Fruit fly (Drosophila melanogaster) whole organism, embryonic: ENCODE measurements around the gene CG32320.

ENCODE experiments used
- Asciz ChIP-seq: fragments of 200-800 bp; sonication (Bioruptor generic); optimal IDR thresholded peaks from 2 replicates; lab custom pipeline; 2017; ENCODE audit warnings: missing biosample characterization, mild to moderate bottlenecking, missing genetic modification characterization, missing genetic modification reagents
- CG11247 ChIP-seq: fragments of 200-800 bp; sonication (Bioruptor generic); IDR thresholded peaks from 2 replicates; pipeline ENCODE4 v1.3.6; 2022; ENCODE audit warnings: missing biosample characterization, missing genetic modification characterization
- CG11398 ChIP-seq: fragments of 200-800 bp; sonication (Bioruptor generic); optimal IDR thresholded peaks from 2 replicates; lab custom pipeline; 2016; ENCODE audit warnings: missing biosample characterization, missing genetic modification characterization
- CG12219 ChIP-seq: fragments of 200-800 bp; sonication (Bioruptor generic); optimal IDR thresholded peaks from 3 replicates; lab custom pipeline; 2018; ENCODE audit warnings: missing biosample characterization, mild to moderate bottlenecking, missing genetic modification characterization
- CG12236 ChIP-seq: fragments of 200-800 bp; sonication (Bioruptor generic); optimal IDR thresholded peaks from 2 replicates; lab custom pipeline; 2016; ENCODE audit warnings: missing biosample characterization, missing genetic modification characterization
- CG1233 ChIP-seq: fragments of 200-800 bp; sonication (Bioruptor generic); optimal IDR thresholded peaks from 4 replicates; lab custom pipeline; 2018; ENCODE audit warnings: missing biosample characterization, mild to moderate bottlenecking, missing genetic modification characterization
- CG12391 ChIP-seq: fragments of 200-800 bp; sonication (Bioruptor generic); optimal IDR thresholded peaks from 3 replicates; lab custom pipeline; 2018; ENCODE audit warnings: missing biosample characterization, mild to moderate bottlenecking, missing genetic modification characterization, moderate library complexity
- CG13424 ChIP-seq: fragments of 200-800 bp; sonication (Bioruptor generic); optimal IDR thresholded peaks from 2 replicates; lab custom pipeline; 2019; ENCODE audit warnings: missing biosample characterization, mild to moderate bottlenecking, missing genetic modification characterization, moderate library complexity
- CG1602 ChIP-seq: fragments of 200-800 bp; sonication (Bioruptor generic); optimal IDR thresholded peaks from 3 replicates; lab custom pipeline; 2016; ENCODE audit warnings: missing biosample characterization, missing genetic modification characterization
- CG1647 ChIP-seq: fragments of 200-800 bp; sonication (Bioruptor generic); optimal IDR thresholded peaks from 3 replicates; lab custom pipeline; 2016; ENCODE audit warnings: missing biosample characterization, missing genetic modification characterization
- CG17829 ChIP-seq: fragments of 200-800 bp; optimal IDR thresholded peaks from 2 replicates; lab custom pipeline; 2019; ENCODE audit warnings: missing biosample characterization, mild to moderate bottlenecking, missing genetic modification characterization, moderate library complexity
- CG18262 ChIP-seq: fragments of 200-800 bp; optimal IDR thresholded peaks from 3 replicates; lab custom pipeline; 2019; ENCODE audit warnings: missing biosample characterization, mild to moderate bottlenecking, missing genetic modification characterization, moderate library complexity
- CG2116 ChIP-seq: fragments of 200-800 bp; sonication (Bioruptor generic); optimal IDR thresholded peaks from 3 replicates; lab custom pipeline; 2018; ENCODE audit warnings: missing biosample characterization, mild to moderate bottlenecking, missing genetic modification characterization
- CG2129 ChIP-seq: fragments of 200-800 bp; sonication (Bioruptor generic); IDR thresholded peaks from 2 replicates; pipeline ENCODE4 v1.3.6; 2022; ENCODE audit warnings: missing biosample characterization, missing genetic modification characterization; ENCODE audit not compliant: partially characterized antibody
- CG2712 ChIP-seq: fragments of 200-800 bp; optimal IDR thresholded peaks from 3 replicates; lab custom pipeline; 2019; ENCODE audit warnings: missing biosample characterization, mild to moderate bottlenecking, missing genetic modification characterization, moderate library complexity
- CG30431 ChIP-seq: fragments of 200-800 bp; sonication (Bioruptor generic); optimal IDR thresholded peaks from 2 replicates; lab custom pipeline; 2017; ENCODE audit warnings: missing biosample characterization, missing genetic modification characterization
- CG31441 ChIP-seq: fragments of 200-800 bp; sonication (Bioruptor generic); IDR thresholded peaks from 2 replicates; pipeline ENCODE4 v1.3.6; 2022; ENCODE audit warnings: missing biosample characterization, missing genetic modification characterization
- CG3407 ChIP-seq: fragments of 200-800 bp; sonication (Bioruptor generic); optimal IDR thresholded peaks from 2 replicates; lab custom pipeline; 2018; ENCODE audit warnings: missing biosample characterization, mild to moderate bottlenecking, missing genetic modification characterization
- CG42726 ChIP-seq: fragments of 200-800 bp; sonication (Bioruptor generic); IDR thresholded peaks from 2 replicates; pipeline ENCODE4 v1.3.6; 2022; ENCODE audit warnings: missing biosample characterization, missing genetic modification characterization; ENCODE audit not compliant: partially characterized antibody
- CG4707 ChIP-seq: fragments of 200-800 bp; sonication (Bioruptor generic); optimal IDR thresholded peaks from 2 replicates; lab custom pipeline; 2018; ENCODE audit warnings: missing biosample characterization, mild to moderate bottlenecking, missing genetic modification characterization, moderate library complexity
- CG8089 ChIP-seq: fragments of 200-800 bp; sonication (Bioruptor generic); optimal IDR thresholded peaks from 3 replicates; lab custom pipeline; 2016; ENCODE audit warnings: missing biosample characterization, missing genetic modification characterization
- CG8359 ChIP-seq: fragments of 200-800 bp; sonication (Bioruptor generic); optimal IDR thresholded peaks from 2 replicates; lab custom pipeline; 2017; ENCODE audit warnings: missing biosample characterization, mild to moderate bottlenecking, missing genetic modification characterization, borderline replicate concordance
- CG9609 ChIP-seq: fragments of 200-800 bp; sonication (Bioruptor generic); optimal IDR thresholded peaks from 3 replicates; lab custom pipeline; 2016; ENCODE audit warnings: missing biosample characterization, missing genetic modification characterization
- Dip3 ChIP-seq: fragments of 200-800 bp; sonication (Bioruptor generic); optimal IDR thresholded peaks from 3 replicates; lab custom pipeline; 2016; ENCODE audit warnings: missing biosample characterization, missing genetic modification characterization
- Doc3 ChIP-seq: fragments of 200-800 bp; sonication (Bioruptor generic); IDR thresholded peaks from 3 replicates; pipeline ENCODE4 v1.3.6; 2022; ENCODE audit warnings: missing biosample characterization, missing genetic modification characterization; ENCODE audit not compliant: partially characterized antibody
- Dref ChIP-seq: fragments of 200-800 bp; sonication (Bioruptor generic); IDR thresholded peaks from 2 replicates; pipeline ENCODE4 v1.3.6; 2022; ENCODE audit warnings: missing biosample characterization, missing genetic modification characterization
- E2f1 ChIP-seq: fragments of 200-800 bp; sonication (Bioruptor generic); IDR thresholded peaks from 2 replicates; pipeline ENCODE4 v1.3.6; 2022; ENCODE audit warnings: missing biosample characterization, missing genetic modification characterization
- Hr3 ChIP-seq: fragments of 200-800 bp; sonication (Bioruptor generic); optimal IDR thresholded peaks from 3 replicates; lab custom pipeline; 2016; ENCODE audit warnings: missing biosample characterization, missing genetic modification characterization
- Hsf ChIP-seq: fragments of 200-800 bp; sonication (Bioruptor generic); optimal IDR thresholded peaks from 3 replicates; lab custom pipeline; 2016; ENCODE audit warnings: missing biosample characterization, missing genetic modification characterization
- MTF-1 ChIP-seq: fragments of 200-800 bp; sonication (Bioruptor generic); optimal IDR thresholded peaks from 2 replicates; lab custom pipeline; 2018; ENCODE audit warnings: missing biosample characterization, mild to moderate bottlenecking, missing genetic modification characterization, borderline replicate concordance
- Mad ChIP-seq: fragments of 200-800 bp; sonication (Bioruptor generic); optimal IDR thresholded peaks from 2 replicates; lab custom pipeline; 2016; ENCODE audit warnings: missing biosample characterization, missing genetic modification characterization
- Mes4 ChIP-seq: fragments of 200-800 bp; sonication (Bioruptor generic); optimal IDR thresholded peaks from 2 replicates; lab custom pipeline; 2016; ENCODE audit warnings: missing biosample characterization, missing genetic modification characterization
- NC2β ChIP-seq: fragments of 200-800 bp; sonication (Bioruptor generic); optimal IDR thresholded peaks from 2 replicates; lab custom pipeline; 2016; ENCODE audit warnings: missing biosample characterization, missing genetic modification characterization
- Optix ChIP-seq: fragments of 200-800 bp; sonication (Bioruptor generic); IDR thresholded peaks from 3 replicates; pipeline ENCODE4 v1.3.6; 2022; ENCODE audit warnings: missing biosample characterization, missing genetic modification characterization
- Rx ChIP-seq: fragments of 200-800 bp; sonication (Bioruptor generic); IDR thresholded peaks from 2 replicates; pipeline ENCODE4 v1.3.6; 2022; ENCODE audit warnings: missing biosample characterization, missing genetic modification characterization
- Side ChIP-seq: fragments of 200-800 bp; sonication (Bioruptor generic); optimal IDR thresholded peaks from 2 replicates; lab custom pipeline; 2016; ENCODE audit warnings: missing biosample characterization, missing genetic modification characterization
- Sry-δ ChIP-seq: fragments of 200-800 bp; sonication (Bioruptor generic); optimal IDR thresholded peaks from 2 replicates; lab custom pipeline; 2016; ENCODE audit warnings: missing biosample characterization, missing genetic modification characterization
- Xrp1 ChIP-seq: fragments of 200-800 bp; sonication (Bioruptor generic); IDR thresholded peaks from 2 replicates; pipeline ENCODE4 v1.3.6; 2022; ENCODE audit warnings: missing biosample characterization, missing genetic modification characterization
- bab2 ChIP-seq: fragments of 200-800 bp; sonication (Bioruptor generic); optimal IDR thresholded peaks from 2 replicates; lab custom pipeline; 2016; ENCODE audit warnings: missing biosample characterization, missing genetic modification characterization
- chif ChIP-seq, 2 experiments: fragments of 200-800 bp; sonication (Bioruptor generic); optimal IDR thresholded peaks; 3 replicates each; lab custom pipeline; 2016; ENCODE audit warnings: missing biosample characterization in 2 of 2, missing genetic modification characterization in 2 of 2
- chn ChIP-seq: fragments of 200-800 bp; sonication (Bioruptor generic); optimal IDR thresholded peaks from 2 replicates; lab custom pipeline; 2016; ENCODE audit warnings: missing biosample characterization, missing genetic modification characterization
- corto ChIP-seq: fragments of 200-800 bp; sonication (Bioruptor generic); optimal IDR thresholded peaks from 2 replicates; lab custom pipeline; 2016; ENCODE audit warnings: missing biosample characterization, mild to moderate bottlenecking, missing genetic modification characterization, moderate library complexity
- gem ChIP-seq: fragments of 200-800 bp; sonication (Bioruptor generic); optimal IDR thresholded peaks from 2 replicates; lab custom pipeline; 2019; ENCODE audit warnings: missing biosample characterization, mild to moderate bottlenecking, missing genetic modification characterization, moderate library complexity
- grau ChIP-seq: fragments of 200-800 bp; optimal IDR thresholded peaks from 3 replicates; lab custom pipeline; 2019; ENCODE audit warnings: missing biosample characterization, mild to moderate bottlenecking, missing genetic modification characterization, moderate library complexity
- jumu ChIP-seq: fragments of 200-800 bp; sonication (Bioruptor generic); optimal IDR thresholded peaks from 3 replicates; lab custom pipeline; 2016; ENCODE audit warnings: missing biosample characterization, missing genetic modification characterization
- ken ChIP-seq: fragments of 200-800 bp; sonication (Bioruptor generic); IDR thresholded peaks from 3 replicates; pipeline ENCODE4 v1.3.6; 2022; ENCODE audit warnings: missing biosample characterization, missing genetic modification characterization
- lab ChIP-seq: fragments of 200-800 bp; sonication (Bioruptor generic); optimal IDR thresholded peaks from 3 replicates; lab custom pipeline; 2017; ENCODE audit warnings: missing biosample characterization, missing genetic modification characterization, mild to moderate bottlenecking, moderate library complexity, missing genetic modification reagents
- mam ChIP-seq: fragments of 200-800 bp; sonication (Bioruptor generic); optimal IDR thresholded peaks from 3 replicates; lab custom pipeline; 2016; ENCODE audit warnings: missing biosample characterization, missing genetic modification characterization
- slp2 ChIP-seq: fragments of 200-800 bp; sonication (Bioruptor generic); optimal IDR thresholded peaks from 2 replicates; lab custom pipeline; 2016; ENCODE audit warnings: missing biosample characterization, missing genetic modification characterization
- so ChIP-seq: fragments of 200-800 bp; sonication (Bioruptor generic); IDR thresholded peaks from 3 replicates; pipeline ENCODE4 v1.3.6; 2022; ENCODE audit warnings: missing biosample characterization, missing genetic modification characterization
- vvl ChIP-seq: fragments of 200-800 bp; sonication (Bioruptor generic); IDR thresholded peaks from 2 replicates; pipeline ENCODE4 v1.3.6; 2022; ENCODE audit warnings: missing biosample characterization, missing genetic modification characterization

CG32320 gene

DNA sequence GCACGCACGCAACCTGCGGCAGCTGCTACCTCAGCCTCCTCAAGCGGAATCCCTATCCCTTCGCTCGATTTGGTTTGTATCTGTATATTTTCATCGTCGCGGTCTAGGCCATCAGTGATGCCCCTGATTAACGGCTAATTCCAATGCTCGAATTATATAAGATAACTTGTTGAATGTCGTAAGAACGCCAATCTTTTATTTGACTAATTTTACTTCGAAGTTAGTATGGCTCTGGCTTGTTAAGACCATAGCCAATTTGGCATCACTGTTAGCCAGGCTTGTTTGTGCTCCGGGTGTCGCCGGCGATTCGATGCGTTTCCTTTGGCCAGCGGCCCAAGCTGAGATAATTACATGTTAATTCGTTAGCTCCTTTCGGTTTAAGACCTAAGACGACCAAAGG, 15.6 kb downstream of the CG32320 start:
- TF ChIP-seq CG9609 (peak; percentile 14), chif (GFP tag; optimal IDR thresholded peaks at IDR 0.05; lab: Kevin White, UChicago) (peak; percentile 17 to 74), CG2712 (tag; lab: Kevin White, UChicago) (peak; percentile 79), Dip3 (GFP tag; lab: Kevin White, UChicago) (no peak), CG3407 (GFP tag; lab: Kevin White, UChicago) (peak; percentile 12), corto (GFP tag; lab: Kevin White, UChicago) (no peak), gem (tag; lab: Kevin White, UChicago) (peak; percentile 62), ken (GFP tag; lab: Robert Waterston, UW) (peak; percentile 66; the same call in 1 of the 3 replicates), grau (tag; lab: Kevin White, UChicago) (peak; percentile 45), E2f1 (peak; percentile 47; the same call in 1 of the 2 replicates), MTF-1 (GFP tag; lab: Kevin White, UChicago) (no peak), CG30431 (GFP tag; lab: Kevin White, UChicago) (peak; percentile 45), Dref (no peak), CG1233 (GFP tag; lab: Kevin White, UChicago) (peak; percentile 45), CG2129 (no peak), CG42726 (GFP tag; lab: Robert Waterston, UW) (no peak), CG8359 (GFP tag; lab: Kevin White, UChicago) (no peak), Sry-δ (GFP tag; lab: Kevin White, UChicago) (no peak), vvl (peak; percentile 85), CG12391 (tag; lab: Kevin White, UChicago) (peak; percentile 61), Rx (GFP tag; lab: Robert Waterston, UW) (peak; percentile 46; the same call in 1 of the 2 replicates), CG11398 (GFP tag; lab: Kevin White, UChicago) (peak; percentile 19), Hr3 (GFP tag; lab: Kevin White, UChicago) (no peak), mam (no peak), bab2 (GFP tag; lab: Kevin White, UChicago) (no peak), Mes4 (GFP tag; lab: Kevin White, UChicago) (peak; percentile 33), CG13424 (tag; lab: Kevin White, UChicago) (peak; percentile 38), CG11247 (GFP tag; lab: Robert Waterston, UW) (peak; percentile 44; the same call in 1 of the 2 replicates), CG2116 (GFP tag; lab: Kevin White, UChicago) (no peak), Optix (GFP tag; lab: Robert Waterston, UW) (peak; percentile 59; the same call in 2 of the 3 replicates), Asciz (GFP tag; lab: Kevin White, UChicago) (peak; percentile 20), NC2β (peak; percentile 64), CG8089 (GFP tag; lab: Kevin White, UChicago) (no peak), Xrp1 (GFP tag; lab: Robert Waterston, UW) (peak; percentile 88), CG12236 (peak; percentile 32), Hsf (peak; percentile 53), slp2 (GFP tag; lab: Kevin White, UChicago) (peak; percentile 22), Side (peak; percentile 21), lab (GFP tag; lab: Kevin White, UChicago) (no peak), CG12219 (GFP tag; lab: Kevin White, UChicago) (peak; percentile 62), CG1602 (GFP tag; lab: Kevin White, UChicago) (peak; percentile 19), CG1647 (no peak), Mad (GFP tag; lab: Kevin White, UChicago) (peak; percentile 14), CG18262 (tag; lab: Kevin White, UChicago) (peak; percentile 80), Doc3 (GFP tag; lab: Robert Waterston, UW) (no peak), CG17829 (peak; percentile 81), so (peak; percentile 53; the same call in 1 of the 3 replicates), jumu (GFP tag; lab: Kevin White, UChicago) (peak; percentile 48), CG31441 (GFP tag; lab: Robert Waterston, UW) (peak; percentile 53; the same call in 1 of the 2 replicates), CG4707 (GFP tag; lab: Kevin White, UChicago) (peak; percentile 4), chn (GFP tag; lab: Kevin White, UChicago) (peak; percentile 49)
